Worm (Caenorhabditis elegans) whole organism, L3 larva: Measurements from ENCODE around the gene R05G6.5.

ENCODE experiments used
- aly-2 ChIP-seq: fragments of 150-350 bp; optimal IDR thresholded peaks from 2 replicates; lab custom pipeline; 2014; ENCODE audit warnings: missing biosample characterization, missing genetic modification characterization
- ceh-82 ChIP-seq: fragments of 150-350 bp; optimal IDR thresholded peaks from 2 replicates; lab custom pipeline; 2014; ENCODE audit warnings: missing biosample characterization, missing genetic modification characterization
- elt-1 ChIP-seq: fragments of 150-350 bp; optimal IDR thresholded peaks from 2 replicates; lab custom pipeline; 2014; ENCODE audit warnings: missing biosample characterization, missing genetic modification characterization
- elt-3 ChIP-seq, 3 experiments: fragments of 150-350 bp in 1 of 3; sonication (generic microtip) in 2 of 3; optimal IDR thresholded peaks; 2 replicates in 2 of 3; 4 replicates in 1 of 3; lab custom pipeline; 2014 to 2017; ENCODE audit warnings: missing biosample characterization in 3 of 3, missing genetic modification characterization in 3 of 3
- nhr-11 ChIP-seq: fragments of 150-350 bp; optimal IDR thresholded peaks from 2 replicates; lab custom pipeline; 2014; ENCODE audit warnings: missing biosample characterization, missing genetic modification characterization
- nhr-12 ChIP-seq: fragments of 150-350 bp; optimal IDR thresholded peaks from 2 replicates; lab custom pipeline; 2014; ENCODE audit warnings: missing biosample characterization, missing genetic modification characterization
- nhr-67 ChIP-seq: fragments of 150-350 bp; optimal IDR thresholded peaks from 2 replicates; lab custom pipeline; 2014; ENCODE audit warnings: missing biosample characterization, missing genetic modification characterization
- pha-4 ChIP-seq: fragments of 150-350 bp; optimal IDR thresholded peaks from 2 replicates; lab custom pipeline; 2014; ENCODE audit warnings: missing biosample characterization, missing genetic modification reagents, missing genetic modification characterization
- pqm-1 ChIP-seq: fragments of 150-350 bp; optimal IDR thresholded peaks from 2 replicates; lab custom pipeline; 2017; ENCODE audit warnings: missing biosample characterization, missing genetic modification characterization, inconsistent platforms
- snpc-4 ChIP-seq: fragments of 150-350 bp; optimal IDR thresholded peaks from 2 replicates; lab custom pipeline; 2014; ENCODE audit warnings: missing biosample characterization, missing genetic modification characterization
- zag-1 ChIP-seq: fragments of 150-350 bp; optimal IDR thresholded peaks from 2 replicates; lab custom pipeline; 2014; ENCODE audit warnings: missing biosample characterization, missing genetic modification characterization
- ztf-4 ChIP-seq: fragments of 150-350 bp; optimal IDR thresholded peaks from 2 replicates; lab custom pipeline; 2014; ENCODE audit warnings: missing biosample characterization, missing genetic modification characterization

DNA sequence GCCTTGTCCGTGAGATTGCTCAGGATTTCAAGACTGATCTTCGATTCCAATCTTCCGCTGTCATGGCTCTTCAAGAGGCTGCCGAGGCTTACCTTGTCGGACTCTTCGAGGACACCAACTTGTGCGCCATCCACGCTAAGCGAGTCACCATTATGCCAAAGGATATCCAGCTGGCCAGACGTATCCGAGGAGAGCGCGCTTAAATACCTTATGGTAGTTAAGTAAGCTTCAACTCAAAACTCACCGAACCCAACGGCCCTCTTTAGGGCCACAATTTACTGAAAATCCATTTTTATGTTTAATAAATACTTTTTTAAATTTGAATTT, 19.7 kb upstream of the R05G6.5 start:
- no peak for TF ChIP-seq elt-3 (tag; optimal IDR thresholded peaks at IDR 0.05; lab: Kevin White, UChicago)
- TF ChIP-seq pqm-1 (tag; lab: Kevin White, UChicago): no peak
- no peak for TF ChIP-seq snpc-4 (tag; lab: Kevin White, UChicago)
- no peak for TF ChIP-seq ztf-4 (tag; lab: Kevin White, UChicago)
- TF ChIP-seq zag-1 (tag; lab: Kevin White, UChicago): no peak
- no peak for TF ChIP-seq pha-4
- no peak for TF ChIP-seq ceh-82 (tag; lab: Kevin White, UChicago)
- TF ChIP-seq elt-1 (tag; lab: Kevin White, UChicago): no peak
- TF ChIP-seq nhr-67 (tag; lab: Kevin White, UChicago): no peak
- no peak for TF ChIP-seq aly-2
- no peak for TF ChIP-seq nhr-12
- TF ChIP-seq nhr-11 (tag; lab: Kevin White, UChicago): no peak
